Fruit fly (Drosophila melanogaster) whole organism: ENCODE measurements around the gene CG31926.

Source experiments
- CG8478 ChIP-seq: fragments of >200 bp; optimal IDR thresholded peaks from 2 replicates; lab custom pipeline; 2018; ENCODE audit warnings: inconsistent platforms
- Dll ChIP-seq: fragments of >200 bp; optimal IDR thresholded peaks from 2 replicates; lab custom pipeline; 2017
- EcR ChIP-seq, 2 experiments: fragments of >200 bp; optimal IDR thresholded peaks; 2 replicates each; lab custom pipeline; 2017; ENCODE audit warnings: missing biosample characterization in 2 of 2, missing genetic modification characterization in 2 of 2, missing genetic modification reagents in 2 of 2
- pan ChIP-seq: fragments of >200 bp; optimal IDR thresholded peaks from 2 replicates; lab custom pipeline; 2017
- psq ChIP-seq: fragments of >200 bp; optimal IDR thresholded peaks from 2 replicates; lab custom pipeline; 2017
- usp ChIP-seq: fragments of >200 bp; optimal IDR thresholded peaks from 2 replicates; lab custom pipeline; 2017; ENCODE audit warnings: missing biosample characterization, missing genetic modification characterization, mixed read lengths

- TF ChIP-seq Dll (lab: Kevin White, UChicago), result no peak
- no peak for TF ChIP-seq psq (lab: Kevin White, UChicago)
- no peak for TF ChIP-seq pan (lab: Kevin White, UChicago)
- no peak for TF ChIP-seq EcR (GFP tag; optimal IDR thresholded peaks at IDR 0.05; lab: Kevin White, UChicago)
- TF ChIP-seq usp (GFP tag; lab: Kevin White, UChicago), result no peak
- no peak for TF ChIP-seq CG8478 (lab: Kevin White, UChicago)
These were observed 7.3 kb downstream of the CG31926 start, which contains the start of gene CG7420 for dm6 chr2L:1502459-1503101.
